Fruit fly (Drosophila melanogaster) whole organism, embryonic: ENCODE data around the gene Orp8.
A peak's percentile ranks its signal among the peaks of the same experiment; 100 is the strongest.

ENCODE experiments used
- Antp ChIP-seq: fragments of 200-800 bp; sonication (Bioruptor generic); optimal IDR thresholded peaks from 3 replicates; lab custom pipeline; 2016; ENCODE audit warnings: missing biosample characterization, missing genetic modification characterization
- B-H2 ChIP-seq: fragments of 200-800 bp; sonication (Bioruptor generic); optimal IDR thresholded peaks from 2 replicates; lab custom pipeline; 2018; ENCODE audit warnings: missing biosample characterization, mild to moderate bottlenecking, missing genetic modification characterization
- CG11247 ChIP-seq: fragments of 200-800 bp; sonication (Bioruptor generic); IDR thresholded peaks from 2 replicates; pipeline ENCODE4 v1.3.6; 2022; ENCODE audit warnings: missing biosample characterization, missing genetic modification characterization
- CG11695 ChIP-seq: fragments of 200-800 bp; sonication (Bioruptor generic); IDR thresholded peaks from 3 replicates; pipeline ENCODE4 v1.3.6; 2022; ENCODE audit warnings: missing biosample characterization, missing genetic modification characterization
- CG1233 ChIP-seq: fragments of 200-800 bp; sonication (Bioruptor generic); optimal IDR thresholded peaks from 4 replicates; lab custom pipeline; 2018; ENCODE audit warnings: missing biosample characterization, mild to moderate bottlenecking, missing genetic modification characterization
- CG12391 ChIP-seq: fragments of 200-800 bp; sonication (Bioruptor generic); optimal IDR thresholded peaks from 3 replicates; lab custom pipeline; 2018; ENCODE audit warnings: missing biosample characterization, mild to moderate bottlenecking, missing genetic modification characterization, moderate library complexity
- CG12659 ChIP-seq: fragments of 200-800 bp; sonication (Bioruptor generic); optimal IDR thresholded peaks from 3 replicates; lab custom pipeline; 2017; ENCODE audit warnings: mild to moderate bottlenecking, missing biosample characterization, missing genetic modification reagents, missing genetic modification characterization
- CG12744 ChIP-seq: fragments of 200-800 bp; sonication (Bioruptor generic); optimal IDR thresholded peaks from 2 replicates; lab custom pipeline; 2016; ENCODE audit warnings: missing biosample characterization, missing genetic modification characterization
- CG13624 ChIP-seq: fragments of 200-800 bp; sonication (Bioruptor generic); optimal IDR thresholded peaks from 2 replicates; lab custom pipeline; 2016; ENCODE audit warnings: missing biosample characterization, missing genetic modification characterization
- CG16813 ChIP-seq: fragments of 200-800 bp; sonication (Bioruptor generic); IDR thresholded peaks from 3 replicates; pipeline ENCODE4 v1.3.6; 2022; ENCODE audit warnings: missing biosample characterization, missing genetic modification characterization; ENCODE audit not compliant: partially characterized antibody
- CG16815 ChIP-seq: fragments of 200-800 bp; sonication (Bioruptor generic); optimal IDR thresholded peaks from 3 replicates; lab custom pipeline; 2017; ENCODE audit warnings: missing biosample characterization, mild to moderate bottlenecking, missing genetic modification characterization
- CG1792 ChIP-seq: fragments of 200-800 bp; sonication (Bioruptor generic); optimal IDR thresholded peaks from 2 replicates; lab custom pipeline; 2016; ENCODE audit warnings: missing biosample characterization, missing genetic modification characterization
- CG1832 ChIP-seq: fragments of 200-800 bp; sonication (Bioruptor generic); optimal IDR thresholded peaks from 2 replicates; lab custom pipeline; 2017; ENCODE audit warnings: missing biosample characterization, mild to moderate bottlenecking, missing genetic modification characterization, inconsistent platforms
- CG2116 ChIP-seq: fragments of 200-800 bp; sonication (Bioruptor generic); optimal IDR thresholded peaks from 3 replicates; lab custom pipeline; 2018; ENCODE audit warnings: missing biosample characterization, mild to moderate bottlenecking, missing genetic modification characterization
- CG30020 ChIP-seq: fragments of 200-800 bp; optimal IDR thresholded peaks from 2 replicates; lab custom pipeline; 2019; ENCODE audit warnings: missing biosample characterization, mild to moderate bottlenecking, missing genetic modification characterization, moderate library complexity
- CG31441 ChIP-seq: fragments of 200-800 bp; sonication (Bioruptor generic); IDR thresholded peaks from 2 replicates; pipeline ENCODE4 v1.3.6; 2022; ENCODE audit warnings: missing biosample characterization, missing genetic modification characterization
- CG3281 ChIP-seq: fragments of 200-800 bp; sonication (Bioruptor generic); optimal IDR thresholded peaks from 3 replicates; lab custom pipeline; 2017; ENCODE audit warnings: missing biosample characterization, mild to moderate bottlenecking, missing genetic modification characterization
- CG3726 ChIP-seq: fragments of 200-800 bp; sonication (Bioruptor generic); IDR thresholded peaks from 3 replicates; pipeline ENCODE4, ENCODE4 v1.3.6; 2022; ENCODE audit warnings: missing biosample characterization, missing genetic modification characterization
- CG8089 ChIP-seq: fragments of 200-800 bp; sonication (Bioruptor generic); optimal IDR thresholded peaks from 3 replicates; lab custom pipeline; 2016; ENCODE audit warnings: missing biosample characterization, missing genetic modification characterization
- CG9609 ChIP-seq: fragments of 200-800 bp; sonication (Bioruptor generic); optimal IDR thresholded peaks from 3 replicates; lab custom pipeline; 2016; ENCODE audit warnings: missing biosample characterization, missing genetic modification characterization
- CG9876 ChIP-seq: fragments of 200-800 bp; sonication (Bioruptor generic); optimal IDR thresholded peaks from 2 replicates; lab custom pipeline; 2016; ENCODE audit warnings: missing biosample characterization, missing genetic modification characterization
- Dip3 ChIP-seq: fragments of 200-800 bp; sonication (Bioruptor generic); optimal IDR thresholded peaks from 3 replicates; lab custom pipeline; 2016; ENCODE audit warnings: missing biosample characterization, missing genetic modification characterization
- HLHmδ ChIP-seq: fragments of 200-800 bp; sonication (Bioruptor generic); optimal IDR thresholded peaks from 2 replicates; lab custom pipeline; 2018; ENCODE audit warnings: missing biosample characterization, mild to moderate bottlenecking, missing genetic modification characterization, moderate library complexity
- Max ChIP-seq: fragments of 200-800 bp; sonication (Bioruptor generic); optimal IDR thresholded peaks from 2 replicates; lab custom pipeline; 2016; ENCODE audit warnings: missing biosample characterization, mild to moderate bottlenecking, missing genetic modification characterization
- NFAT ChIP-seq: fragments of 200-800 bp; sonication (Bioruptor generic); IDR thresholded peaks from 2 replicates; pipeline ENCODE4 v1.3.6; 2022; ENCODE audit warnings: missing biosample characterization, missing genetic modification characterization
- Neu2 ChIP-seq: fragments of 200-800 bp; sonication (Bioruptor generic); optimal IDR thresholded peaks from 3 replicates; lab custom pipeline; 2016; ENCODE audit warnings: missing biosample characterization, missing genetic modification characterization, borderline replicate concordance
- Side ChIP-seq: fragments of 200-800 bp; sonication (Bioruptor generic); optimal IDR thresholded peaks from 2 replicates; lab custom pipeline; 2016; ENCODE audit warnings: missing biosample characterization, missing genetic modification characterization
- Sry-δ ChIP-seq: fragments of 200-800 bp; sonication (Bioruptor generic); optimal IDR thresholded peaks from 2 replicates; lab custom pipeline; 2016; ENCODE audit warnings: missing biosample characterization, missing genetic modification characterization
- bab2 ChIP-seq: fragments of 200-800 bp; sonication (Bioruptor generic); optimal IDR thresholded peaks from 2 replicates; lab custom pipeline; 2016; ENCODE audit warnings: missing biosample characterization, missing genetic modification characterization
- bbx ChIP-seq: fragments of 200-800 bp; sonication (Bioruptor generic); IDR thresholded peaks from 2 replicates; pipeline ENCODE4 v1.3.6; 2022; ENCODE audit warnings: missing biosample characterization, missing genetic modification characterization; ENCODE audit not compliant: partially characterized antibody
- emc ChIP-seq: fragments of 200-800 bp; sonication (Bioruptor generic); optimal IDR thresholded peaks from 2 replicates; lab custom pipeline; 2016; ENCODE audit warnings: missing biosample characterization, missing genetic modification characterization
- exex ChIP-seq: fragments of 200-800 bp; sonication (Bioruptor generic); optimal IDR thresholded peaks from 4 replicates; lab custom pipeline; 2018; ENCODE audit warnings: missing biosample characterization, mild to moderate bottlenecking, missing genetic modification characterization, moderate library complexity
- gcm2 ChIP-seq: fragments of 200-800 bp; sonication (Bioruptor generic); optimal IDR thresholded peaks from 2 replicates; lab custom pipeline; 2016; ENCODE audit warnings: missing biosample characterization, missing genetic modification characterization
- hb ChIP-seq: fragments of 200-800 bp; sonication (Bioruptor generic); IDR thresholded peaks from 3 replicates; pipeline ENCODE4 v1.3.6; 2022; ENCODE audit warnings: missing biosample characterization, missing genetic modification characterization; ENCODE audit not compliant: partially characterized antibody
- kni ChIP-seq: fragments of 200-800 bp; sonication (Bioruptor generic); optimal IDR thresholded peaks from 3 replicates; lab custom pipeline; 2017; ENCODE audit warnings: mild to moderate bottlenecking, missing biosample characterization, missing genetic modification reagents, missing genetic modification characterization
- lmd ChIP-seq: fragments of 200-800 bp; sonication (Bioruptor generic); IDR thresholded peaks from 2 replicates; pipeline ENCODE4 v1.3.6; 2022; ENCODE audit warnings: missing biosample characterization, missing genetic modification characterization
- mirr ChIP-seq: fragments of 200-800 bp; sonication (Bioruptor generic); optimal IDR thresholded peaks from 3 replicates; lab custom pipeline; 2018; ENCODE audit warnings: missing biosample characterization, mild to moderate bottlenecking, missing genetic modification characterization
- odd ChIP-seq: fragments of 200-800 bp; sonication (Bioruptor generic); optimal IDR thresholded peaks from 2 replicates; lab custom pipeline; 2017; ENCODE audit warnings: missing biosample characterization, mild to moderate bottlenecking, missing genetic modification characterization
- p53 ChIP-seq: fragments of 200-800 bp; sonication (Bioruptor generic); optimal IDR thresholded peaks from 2 replicates; lab custom pipeline; 2016; ENCODE audit warnings: missing biosample characterization, missing genetic modification characterization
- peb ChIP-seq: fragments of 200-800 bp; sonication (Bioruptor generic); IDR thresholded peaks from 2 replicates; pipeline ENCODE4 v1.3.6; 2022; ENCODE audit warnings: missing biosample characterization, missing genetic modification characterization
- prd ChIP-seq, 3 experiments: fragments of >200 bp in 2 of 3; fragments of 200-800 bp in 1 of 3; sonication (Bioruptor generic) in 1 of 3; optimal IDR thresholded peaks in 2 of 3; IDR thresholded peaks in 1 of 3; 2 replicates in 2 of 3; 3 replicates in 1 of 3; pipeline versions ENCODE4 v1.3.6 to Lab custom; 2017 to 2022; ENCODE audit warnings: missing biosample characterization in 1 of 3, missing genetic modification characterization in 1 of 3
- slp2 ChIP-seq: fragments of 200-800 bp; sonication (Bioruptor generic); optimal IDR thresholded peaks from 2 replicates; lab custom pipeline; 2016; ENCODE audit warnings: missing biosample characterization, missing genetic modification characterization
- sob ChIP-seq: fragments of 200-800 bp; sonication (Bioruptor generic); IDR thresholded peaks from 2 replicates; pipeline ENCODE4 v1.3.6; 2022; ENCODE audit warnings: missing biosample characterization, missing genetic modification characterization
- stc ChIP-seq: fragments of 200-800 bp; sonication (Bioruptor generic); IDR thresholded peaks from 2 replicates; pipeline ENCODE4 v1.3.6; 2022; ENCODE audit warnings: missing biosample characterization, missing genetic modification characterization
- tll ChIP-seq, 2 experiments: fragments of 200-800 bp in 1 of 2; fragments of >200 bp in 1 of 2; sonication (Bioruptor generic) in 1 of 2; optimal IDR thresholded peaks; 2 replicates each; lab custom pipeline; 2017 to 2019; ENCODE audit warnings: missing biosample characterization in 2 of 2, missing genetic modification characterization in 2 of 2, mild to moderate bottlenecking in 1 of 2, moderate library complexity in 1 of 2
- tx ChIP-seq: fragments of 200-800 bp; sonication (Bioruptor generic); optimal IDR thresholded peaks from 2 replicates; lab custom pipeline; 2016; ENCODE audit warnings: missing biosample characterization, missing genetic modification characterization
- zfh1 ChIP-seq: fragments of 200-800 bp; sonication (Bioruptor generic); IDR thresholded peaks from 3 replicates; pipeline ENCODE4 v1.3.6; 2022; ENCODE audit warnings: missing biosample characterization, missing genetic modification characterization

The Orp8 gene

dm6 chr3R:20327572-20328483 lies 18.7 kb downstream of the Orp8 start, which contains the start of the genes CG4360 and Sirt2 (continued):
- TF ChIP-seq Max (GFP tag; lab: Kevin White, UChicago) (peak; percentile 76), CG12391 (tag; lab: Kevin White, UChicago) (peak; percentile 49), HLHmδ (GFP tag; lab: Kevin White, UChicago) (peak; percentile 61), stc (0 out of 2 replicates have a peak, but pooled peaks have one; percentile 7), tx (GFP tag; lab: Kevin White, UChicago) (peak; percentile 24), CG11695 (peak; percentile 27; the same call in 1 of the 3 replicates), CG12659 (GFP tag; lab: Kevin White, UChicago) (peak; percentile 72), slp2 (GFP tag; lab: Kevin White, UChicago) (no peak), CG1792 (GFP tag; lab: Kevin White, UChicago) (peak; percentile 7), CG1233 (GFP tag; lab: Kevin White, UChicago) (peak; percentile 15), lmd (GFP tag; lab: Robert Waterston, UW) (peak; percentile 39), gcm2 (GFP tag; lab: Kevin White, UChicago) (no peak), CG2116 (GFP tag; lab: Kevin White, UChicago) (peak; percentile 98), Neu2 (GFP tag; lab: Kevin White, UChicago) (no peak), Antp (GFP tag; lab: Kevin White, UChicago) (peak; percentile 49), kni (GFP tag; lab: Kevin White, UChicago) (no peak), CG3281 (GFP tag; lab: Kevin White, UChicago) (peak; percentile 49), exex (tag; lab: Kevin White, UChicago) (no peak), hb (GFP tag; lab: Robert Waterston, UW) (peak; percentile 91), tll (GFP tag; optimal IDR thresholded peaks at IDR 0.05; lab: Kevin White, UChicago) (peak in 1 of 2 experiments; percentile 12), CG9609 (GFP tag; lab: Kevin White, UChicago) (peak; percentile 47), emc (GFP tag; lab: Kevin White, UChicago) (peak; percentile 26), bab2 (GFP tag; lab: Kevin White, UChicago) (peak; percentile 48), CG13624 (peak; percentile 64), CG8089 (GFP tag; lab: Kevin White, UChicago) (peak; percentile 33), CG16813 (peak; percentile 87), Sry-δ (GFP tag; lab: Kevin White, UChicago) (peak; percentile 91), CG1832 (no peak), bbx (GFP tag; lab: Robert Waterston, UW) (peak; percentile 91), CG9876 (GFP tag; lab: Kevin White, UChicago) (peak; percentile 49), Side (GFP tag; lab: Kevin White, UChicago) (peak; percentile 60), zfh1 (no peak), sob (peak; percentile 58), peb (no peak; the same call in 1 of the 2 replicates), CG11247 (GFP tag; lab: Robert Waterston, UW) (peak; percentile 57; the same call in 1 of the 2 replicates), B-H2 (peak; percentile 8), CG30020 (peak; percentile 27), prd (optimal IDR thresholded peaks at IDR 0.05; lab: Kevin White, UChicago) (no peak), prd (GFP tag; IDR thresholded peaks at IDR 0.05; lab: Robert Waterston, UW) (peak; percentile 26; the same call in 1 of the 3 replicates), CG16815 (GFP tag; lab: Kevin White, UChicago) (peak; percentile 17), p53 (GFP tag; lab: Kevin White, UChicago) (no peak), Dip3 (peak; percentile 27), NFAT (GFP tag; lab: Robert Waterston, UW) (peak; percentile 36; the same call in 1 of the 2 replicates), odd (GFP tag; lab: Kevin White, UChicago) (no peak), mirr (GFP tag; lab: Kevin White, UChicago) (peak; percentile 39), CG12744 (GFP tag; lab: Kevin White, UChicago) (peak; percentile 2), CG31441 (GFP tag; lab: Robert Waterston, UW) (no peak), CG3726 (GFP tag; lab: Robert Waterston, UW) (no peak)
